Worm (Caenorhabditis elegans) whole organism, young adult: Measurements from ENCODE around the gene srv-2.
A peak's percentile ranks its signal among the peaks of the same experiment; 100 is the strongest.

Experiments
- B0019.2 ChIP-seq: fragments of 200-800 bp; sonication (Bioruptor generic); conservative IDR thresholded peaks from 2 replicates; pipeline ENCODE4 v1.3.6; 2022; ENCODE audit warnings: missing genetic modification reagents, missing genetic modification characterization, missing compliant biosample characterization
- B0035.1 ChIP-seq: sonication (generic microtip); optimal IDR thresholded peaks from 2 replicates; lab custom pipeline; 2016; ENCODE audit warnings: missing genetic modification characterization, mild to moderate bottlenecking, missing compliant biosample characterization, missing genotype, missing genetic modification reagents
- C17E4.6 ChIP-seq: fragments of 200-800 bp; sonication (Bioruptor generic); IDR thresholded peaks from 2 replicates; pipeline ENCODE4 v1.3.6; 2022; ENCODE audit warnings: missing genetic modification reagents, missing genetic modification characterization, missing compliant biosample characterization
- D2030.7 ChIP-seq: fragments of 200-800 bp; sonication (Bioruptor generic); IDR thresholded peaks from 2 replicates; pipeline ENCODE4 v1.3.6; 2022; ENCODE audit warnings: missing genetic modification reagents, missing genetic modification characterization, missing compliant biosample characterization
- F10E7.11 ChIP-seq: sonication (generic microtip); optimal IDR thresholded peaks from 2 replicates; lab custom pipeline; 2017; ENCODE audit warnings: mild to moderate bottlenecking, missing genetic modification characterization, moderate library complexity, missing compliant biosample characterization
- F22D6.2 ChIP-seq: sonication (generic microtip); optimal IDR thresholded peaks from 2 replicates; lab custom pipeline; 2016; ENCODE audit warnings: mild to moderate bottlenecking, missing genetic modification characterization, missing compliant biosample characterization
- F23B12.7 ChIP-seq: sonication (generic microtip); optimal IDR thresholded peaks from 2 replicates; lab custom pipeline; 2017; ENCODE audit warnings: missing genetic modification characterization, mild to moderate bottlenecking, missing compliant biosample characterization, antibody characterized with exemption, moderate library complexity; ENCODE audit not compliant: insufficient read depth
- F33H1.4 ChIP-seq: fragments of 200-800 bp; sonication (Bioruptor generic); IDR thresholded peaks from 2 replicates; pipeline ENCODE4 v1.3.6; 2022; ENCODE audit warnings: missing genetic modification reagents, missing genetic modification characterization, missing compliant biosample characterization
- T07F8.4 ChIP-seq: sonication (generic microtip); optimal IDR thresholded peaks from 2 replicates; lab custom pipeline; 2016; ENCODE audit warnings: mild to moderate bottlenecking, missing genetic modification characterization, moderate library complexity, missing compliant biosample characterization
- Y67H2A.10 ChIP-seq: fragments of 200-800 bp; sonication (Bioruptor generic); conservative IDR thresholded peaks from 2 replicates; pipeline ENCODE4 v1.3.6; 2022; ENCODE audit warnings: missing genetic modification reagents, missing genetic modification characterization, missing compliant biosample characterization
- ZK185.1 ChIP-seq: sonication (generic microtip); optimal IDR thresholded peaks from 2 replicates; lab custom pipeline; 2016; ENCODE audit warnings: mild to moderate bottlenecking, missing genetic modification characterization, missing compliant biosample characterization; ENCODE audit not compliant: poor library complexity, severe bottlenecking
- atf-7 ChIP-seq: sonication (generic microtip); optimal IDR thresholded peaks from 2 replicates; lab custom pipeline; 2017; ENCODE audit warnings: mild to moderate bottlenecking, missing genetic modification characterization, missing compliant biosample characterization
- attf-3 ChIP-seq: fragments of 200-800 bp; sonication (Bioruptor generic); conservative IDR thresholded peaks from 2 replicates; pipeline ENCODE4 v1.3.6; 2022; ENCODE audit warnings: missing genetic modification reagents, missing genetic modification characterization, missing compliant biosample characterization
- attf-5 ChIP-seq: fragments of 200-800 bp; sonication (Bioruptor generic); optimal IDR thresholded peaks from 2 replicates; lab custom pipeline; 2018; ENCODE audit warnings: mild to moderate bottlenecking, missing genetic modification characterization, missing compliant biosample characterization
- attf-6 ChIP-seq: fragments of 200-800 bp; sonication (Bioruptor generic); IDR thresholded peaks from 2 replicates; pipeline ENCODE4 v1.3.6; 2022; ENCODE audit warnings: missing genetic modification reagents, missing genetic modification characterization, missing compliant biosample characterization
- bed-1 ChIP-seq: fragments of 200-800 bp; sonication (Bioruptor generic); IDR thresholded peaks from 2 replicates; pipeline ENCODE4 v1.3.6; 2022; ENCODE audit warnings: missing genetic modification reagents, missing genetic modification characterization, missing compliant biosample characterization
- cebp-1 ChIP-seq, 2 experiments: fragments of 200-800 bp in 1 of 2; sonication (Bioruptor generic) in 1 of 2; sonication (generic microtip) in 1 of 2; IDR thresholded peaks in 1 of 2; optimal IDR thresholded peaks in 1 of 2; 2 replicates each; pipeline versions ENCODE4 v1.3.6 to Lab custom; 2017 to 2022; ENCODE audit warnings: missing compliant biosample characterization in 2 of 2, missing genetic modification characterization in 2 of 2, mild to moderate bottlenecking in 1 of 2, missing genetic modification reagents in 1 of 2, moderate library complexity in 1 of 2
- ceh-100 ChIP-seq: fragments of 200-800 bp; sonication (Bioruptor generic); IDR thresholded peaks from 2 replicates; pipeline ENCODE4 v1.3.6; 2022; ENCODE audit warnings: missing genetic modification reagents, missing genetic modification characterization, missing compliant biosample characterization
- ceh-27 ChIP-seq: fragments of 200-800 bp; sonication (Bioruptor generic); optimal IDR thresholded peaks from 2 replicates; lab custom pipeline; 2018; ENCODE audit warnings: mild to moderate bottlenecking, missing genetic modification characterization, moderate library complexity, missing compliant biosample characterization
- ceh-40 ChIP-seq: fragments of 200-800 bp; sonication (Bioruptor generic); IDR thresholded peaks from 2 replicates; pipeline ENCODE4 v1.3.6; 2022; ENCODE audit warnings: missing genetic modification characterization, missing compliant biosample characterization
- ceh-91 ChIP-seq: fragments of 200-800 bp; sonication (Bioruptor generic); IDR thresholded peaks from 2 replicates; pipeline ENCODE4 v1.3.6; 2022; ENCODE audit warnings: missing genetic modification reagents, missing genetic modification characterization, missing compliant biosample characterization
- die-1 ChIP-seq: sonication (generic microtip); optimal IDR thresholded peaks from 2 replicates; lab custom pipeline; 2016; ENCODE audit warnings: missing genotype, mild to moderate bottlenecking, missing genetic modification characterization, missing compliant biosample characterization
- dpff-1 ChIP-seq: sonication (generic microtip); optimal IDR thresholded peaks from 2 replicates; lab custom pipeline; 2017; ENCODE audit warnings: mild to moderate bottlenecking, missing genetic modification characterization, missing compliant biosample characterization
- dpl-1 ChIP-seq: fragments of 150-350 bp; optimal IDR thresholded peaks from 2 replicates; lab custom pipeline; 2014; ENCODE audit warnings: missing biosample characterization, missing genetic modification reagents, missing genetic modification characterization
- egl-18 ChIP-seq: fragments of 200-800 bp; sonication (Bioruptor generic); IDR thresholded peaks from 2 replicates; pipeline ENCODE4 v1.3.6; 2022; ENCODE audit warnings: missing genetic modification reagents, missing genetic modification characterization, missing compliant biosample characterization
- ets-4 ChIP-seq: fragments of 200-800 bp; sonication (Bioruptor generic); optimal IDR thresholded peaks from 2 replicates; lab custom pipeline; 2018; ENCODE audit warnings: mild to moderate bottlenecking, missing genetic modification characterization, missing compliant biosample characterization
- gei-17 ChIP-seq: fragments of 200-800 bp; sonication (Bioruptor generic); optimal IDR thresholded peaks from 2 replicates; lab custom pipeline; 2018; ENCODE audit warnings: mild to moderate bottlenecking, missing genetic modification characterization, missing compliant biosample characterization
- him-1 ChIP-seq: sonication (generic microtip); optimal IDR thresholded peaks from 2 replicates; lab custom pipeline; 2016; ENCODE audit warnings: missing genotype, missing genetic modification reagents, missing genetic modification characterization, missing compliant biosample characterization
- hlh-12 ChIP-seq: sonication (generic microtip); optimal IDR thresholded peaks from 2 replicates; lab custom pipeline; 2016; ENCODE audit warnings: missing genetic modification characterization, missing compliant biosample characterization
- hmg-1.2 ChIP-seq: fragments of 200-800 bp; sonication (Bioruptor generic); IDR thresholded peaks from 2 replicates; pipeline ENCODE4 v1.3.6; 2022; ENCODE audit warnings: missing genetic modification reagents, missing genetic modification characterization, missing compliant biosample characterization
- hrde-1 ChIP-seq: sonication (generic microtip); optimal IDR thresholded peaks from 2 replicates; lab custom pipeline; 2016; ENCODE audit warnings: missing genetic modification characterization, mild to moderate bottlenecking, missing compliant biosample characterization, moderate library complexity, missing genotype, missing genetic modification reagents, borderline replicate concordance
- hsf-1 ChIP-seq: fragments of 200-800 bp; sonication (Bioruptor generic); IDR thresholded peaks from 2 replicates; pipeline ENCODE4 v1.3.6; 2022; ENCODE audit warnings: missing genetic modification reagents, missing genetic modification characterization, missing compliant biosample characterization
- let-526 ChIP-seq: fragments of 200-800 bp; sonication (Bioruptor generic); IDR thresholded peaks from 2 replicates; pipeline ENCODE4 v1.3.6; 2022; ENCODE audit warnings: missing genetic modification reagents, missing genetic modification characterization, missing compliant biosample characterization
- lin-35 ChIP-seq, 3 experiments: fragments of 150-350 bp in 2 of 3; sonication (generic microtip) in 1 of 3; optimal IDR thresholded peaks; 2 replicates each; lab custom pipeline; 2014 to 2018; ENCODE audit warnings: missing biosample characterization in 3 of 3, missing genetic modification characterization in 3 of 3, missing genetic modification reagents in 3 of 3
- madf-10 ChIP-seq: sonication (generic microtip); optimal IDR thresholded peaks from 2 replicates; lab custom pipeline; 2016; ENCODE audit warnings: mild to moderate bottlenecking, missing genetic modification characterization, missing compliant biosample characterization
- mcd-1 ChIP-seq: fragments of 200-800 bp; sonication (Bioruptor generic); IDR thresholded peaks from 2 replicates; pipeline ENCODE4 v1.3.6; 2022; ENCODE audit warnings: missing genetic modification reagents, missing genetic modification characterization, missing compliant biosample characterization
- nfya-1 ChIP-seq: sonication (generic microtip); optimal IDR thresholded peaks from 2 replicates; lab custom pipeline; 2017; ENCODE audit warnings: antibody characterized with exemption, missing compliant biosample characterization, missing genetic modification characterization, borderline replicate concordance; ENCODE audit not compliant: insufficient read depth
- nhr-27 ChIP-seq: fragments of 200-800 bp; sonication (Bioruptor generic); optimal IDR thresholded peaks from 2 replicates; lab custom pipeline; 2018; ENCODE audit warnings: mild to moderate bottlenecking, missing genetic modification characterization, moderate library complexity, missing compliant biosample characterization
- nhr-80 ChIP-seq: sonication (generic microtip); optimal IDR thresholded peaks from 2 replicates; lab custom pipeline; 2016; ENCODE audit warnings: missing genetic modification characterization, missing compliant biosample characterization
- nhr-90 ChIP-seq: sonication (generic microtip); optimal IDR thresholded peaks from 2 replicates; lab custom pipeline; 2016; ENCODE audit warnings: missing genotype, mild to moderate bottlenecking, missing genetic modification characterization, missing compliant biosample characterization
- rec-8 ChIP-seq, 2 experiments: sonication (generic microtip); optimal IDR thresholded peaks; 2 replicates each; lab custom pipeline; 2016; ENCODE audit warnings: mild to moderate bottlenecking in 2 of 2, missing genetic modification characterization in 2 of 2, missing genetic modification reagents in 2 of 2, missing genotype in 2 of 2, missing biosample characterization in 1 of 2, missing compliant biosample characterization in 1 of 2, moderate library complexity in 1 of 2
- sdz-38 ChIP-seq: sonication (generic microtip); optimal IDR thresholded peaks from 2 replicates; lab custom pipeline; 2016; ENCODE audit warnings: missing genotype, missing genetic modification characterization, missing compliant biosample characterization
- sea-2 ChIP-seq: fragments of 200-800 bp; sonication (Bioruptor generic); IDR thresholded peaks from 2 replicates; pipeline ENCODE4 v1.3.6; 2022; ENCODE audit warnings: missing genetic modification characterization, missing compliant biosample characterization
- snpc-1.1 ChIP-seq: sonication (generic microtip); optimal IDR thresholded peaks from 2 replicates; lab custom pipeline; 2017; ENCODE audit warnings: missing genetic modification characterization, mild to moderate bottlenecking, missing compliant biosample characterization, antibody characterized with exemption, moderate library complexity, missing genotype, missing genetic modification reagents; ENCODE audit not compliant: insufficient read depth
- snpc-3.4 ChIP-seq: sonication (generic microtip); optimal IDR thresholded peaks from 2 replicates; lab custom pipeline; 2017; ENCODE audit warnings: missing genetic modification characterization, mild to moderate bottlenecking, missing compliant biosample characterization, antibody characterized with exemption, moderate library complexity, missing genotype, missing genetic modification reagents
- tbp1 ChIP-seq: fragments of 200-800 bp; sonication (Bioruptor generic); optimal IDR thresholded peaks from 2 replicates; lab custom pipeline; 2018; ENCODE audit warnings: mild to moderate bottlenecking, missing genetic modification characterization, missing compliant biosample characterization
- ztf-3 ChIP-seq: fragments of 200-800 bp; sonication (Bioruptor generic); optimal IDR thresholded peaks from 2 replicates; lab custom pipeline; 2018; ENCODE audit warnings: mild to moderate bottlenecking, missing genetic modification characterization, missing compliant biosample characterization

Gene srv-2

ce11 chrII:10563368-10563767, 38.7 kb downstream of the srv-2 start, which contains the start of gene cdc-48.1 (continued):
- TF ChIP-seq him-1 (tag; lab: Kevin White, UChicago) (peak; percentile 97), hsf-1 (peak; percentile 94), nhr-80 (tag; lab: Kevin White, UChicago) (peak; percentile 98), Y67H2A.10 (peak; percentile 98), attf-3 (GFP tag; lab: Robert Waterston, UW) (peak; percentile 94), F33H1.4 (GFP tag; lab: Robert Waterston, UW) (peak; percentile 96), atf-7 (peak; percentile 99), ets-4 (GFP tag; lab: Kevin White, UChicago) (peak; percentile 97), gei-17 (GFP tag; lab: Kevin White, UChicago) (peak; percentile 91), madf-10 (tag; lab: Kevin White, UChicago) (peak; percentile 97), hrde-1 (tag; lab: Kevin White, UChicago) (peak; percentile 96), let-526 (GFP tag; lab: Robert Waterston, UW) (peak; percentile 98), ceh-27 (peak; percentile 100), B0019.2 (GFP tag; lab: Robert Waterston, UW) (peak; percentile 98), attf-6 (GFP tag; lab: Robert Waterston, UW) (peak; percentile 92), D2030.7 (GFP tag; lab: Robert Waterston, UW) (peak; percentile 99), F10E7.11 (tag; lab: Kevin White, UChicago) (peak; percentile 87), ztf-3 (GFP tag; lab: Kevin White, UChicago) (peak; percentile 96), nhr-90 (tag; lab: Kevin White, UChicago) (peak; percentile 97), attf-5 (GFP tag; lab: Kevin White, UChicago) (peak; percentile 100), bed-1 (GFP tag; lab: Robert Waterston, UW) (peak; percentile 91), T07F8.4 (tag; lab: Kevin White, UChicago) (peak; percentile 90), F23B12.7 (peak; percentile 99), tbp1 (GFP tag; lab: Kevin White, UChicago) (peak; percentile 83), mcd-1 (peak; percentile 100), lin-35 (GFP tag; optimal IDR thresholded peaks at IDR 0.05; lab: Kevin White, UChicago) (peak; percentile 98 to 100 (median 100)), egl-18 (GFP tag; lab: Robert Waterston, UW) (peak; percentile 99), snpc-1.1 (tag; lab: Kevin White, UChicago) (peak; percentile 87), die-1 (tag; lab: Kevin White, UChicago) (peak; percentile 89), snpc-3.4 (tag; lab: Kevin White, UChicago) (peak; percentile 99), F22D6.2 (tag; lab: Kevin White, UChicago) (peak; percentile 95), sea-2 (peak; percentile 83; the same call in 1 of the 2 replicates), hmg-1.2 (peak; percentile 94), sdz-38 (tag; lab: Kevin White, UChicago) (no peak), C17E4.6 (peak; percentile 99), ceh-100 (GFP tag; lab: Robert Waterston, UW) (peak; percentile 94), nhr-27 (tag; lab: Kevin White, UChicago) (peak; percentile 85), ceh-40 (GFP tag; lab: Robert Waterston, UW) (peak; percentile 94), cebp-1 (GFP tag; IDR thresholded peaks at IDR 0.05; lab: Robert Waterston, UW) (peak; percentile 94), cebp-1 (tag; optimal IDR thresholded peaks at IDR 0.05; lab: Kevin White, UChicago) (peak; percentile 98), ceh-91 (GFP tag; lab: Robert Waterston, UW) (peak; percentile 99), B0035.1 (tag; lab: Kevin White, UChicago) (peak; percentile 95), dpff-1 (peak; percentile 11), dpl-1 (peak; percentile 100), rec-8 (tag; optimal IDR thresholded peaks at IDR 0.05; lab: Kevin White, UChicago) (peak; percentile 86 to 87), hlh-12 (tag; lab: Kevin White, UChicago) (no peak), nfya-1 (no peak), ZK185.1 (tag; lab: Kevin White, UChicago) (peak; percentile 99)
